Fruit fly (Drosophila melanogaster) whole organism, embryonic: ENCODE results near the gene CG7294.

ENCODE experiments used
- Abd-B ChIP-seq: fragments of 200-800 bp; sonication (Bioruptor generic); optimal IDR thresholded peaks from 2 replicates; lab custom pipeline; 2018; ENCODE audit warnings: missing biosample characterization, mild to moderate bottlenecking, missing genetic modification characterization, moderate library complexity
- Asciz ChIP-seq: fragments of 200-800 bp; sonication (Bioruptor generic); optimal IDR thresholded peaks from 2 replicates; lab custom pipeline; 2017; ENCODE audit warnings: missing biosample characterization, mild to moderate bottlenecking, missing genetic modification characterization, missing genetic modification reagents
- CG10209 ChIP-seq: fragments of 200-800 bp; sonication (Bioruptor generic); optimal IDR thresholded peaks from 3 replicates; lab custom pipeline; 2017; ENCODE audit warnings: missing biosample characterization, mild to moderate bottlenecking, missing genetic modification characterization, missing genetic modification reagents
- CG1024 ChIP-seq: fragments of 200-800 bp; sonication (Bioruptor generic); IDR thresholded peaks from 2 replicates; pipeline ENCODE4 v1.3.6; 2022; ENCODE audit warnings: missing biosample characterization, missing genetic modification characterization
- CG11085 ChIP-seq: fragments of 200-800 bp; sonication (Bioruptor generic); IDR thresholded peaks from 2 replicates; pipeline ENCODE4 v1.3.6; 2022; ENCODE audit warnings: missing biosample characterization, missing genetic modification characterization
- CG11093 ChIP-seq: fragments of 200-800 bp; sonication (Bioruptor generic); IDR thresholded peaks from 3 replicates; pipeline ENCODE4 v1.3.6; 2022; ENCODE audit warnings: missing biosample characterization, missing genetic modification characterization
- CG12219 ChIP-seq: fragments of 200-800 bp; sonication (Bioruptor generic); optimal IDR thresholded peaks from 3 replicates; lab custom pipeline; 2018; ENCODE audit warnings: missing biosample characterization, mild to moderate bottlenecking, missing genetic modification characterization
- CG12299 ChIP-seq: fragments of 200-800 bp; sonication (Bioruptor generic); optimal IDR thresholded peaks from 2 replicates; lab custom pipeline; 2018; ENCODE audit warnings: missing biosample characterization, mild to moderate bottlenecking, missing genetic modification characterization
- CG14965 ChIP-seq: fragments of 200-800 bp; sonication (Bioruptor generic); optimal IDR thresholded peaks from 2 replicates; lab custom pipeline; 2016; ENCODE audit warnings: missing biosample characterization, missing genetic modification characterization, borderline replicate concordance
- CG18764 ChIP-seq: fragments of 200-800 bp; sonication (Bioruptor generic); optimal IDR thresholded peaks from 3 replicates; lab custom pipeline; 2016; ENCODE audit warnings: missing biosample characterization, missing genetic modification characterization
- CG30020 ChIP-seq: fragments of 200-800 bp; optimal IDR thresholded peaks from 2 replicates; lab custom pipeline; 2019; ENCODE audit warnings: missing biosample characterization, mild to moderate bottlenecking, missing genetic modification characterization, moderate library complexity
- CG31365 ChIP-seq: fragments of 200-800 bp; sonication (Bioruptor generic); optimal IDR thresholded peaks from 2 replicates; lab custom pipeline; 2018; ENCODE audit warnings: missing biosample characterization, mild to moderate bottlenecking, missing genetic modification characterization
- CG3847 ChIP-seq: fragments of 200-800 bp; sonication (Bioruptor generic); IDR thresholded peaks from 2 replicates; pipeline ENCODE4 v1.3.6; 2022; ENCODE audit warnings: missing biosample characterization, missing genetic modification characterization
- CG3995 ChIP-seq: fragments of 200-800 bp; sonication (Bioruptor generic); optimal IDR thresholded peaks from 3 replicates; lab custom pipeline; 2016; ENCODE audit warnings: missing biosample characterization, missing genetic modification characterization
- CG42726 ChIP-seq: fragments of 200-800 bp; sonication (Bioruptor generic); IDR thresholded peaks from 2 replicates; pipeline ENCODE4 v1.3.6; 2022; ENCODE audit warnings: missing biosample characterization, missing genetic modification characterization; ENCODE audit not compliant: partially characterized antibody
- CG4707 ChIP-seq: fragments of 200-800 bp; sonication (Bioruptor generic); optimal IDR thresholded peaks from 2 replicates; lab custom pipeline; 2018; ENCODE audit warnings: missing biosample characterization, mild to moderate bottlenecking, missing genetic modification characterization, moderate library complexity
- CG7745 ChIP-seq: fragments of 200-800 bp; sonication (Bioruptor generic); optimal IDR thresholded peaks from 2 replicates; lab custom pipeline; 2018; ENCODE audit warnings: missing biosample characterization, mild to moderate bottlenecking, missing genetic modification characterization, moderate library complexity
- CG7928 ChIP-seq: fragments of 200-800 bp; sonication (Bioruptor generic); optimal IDR thresholded peaks from 2 replicates; lab custom pipeline; 2017; ENCODE audit warnings: missing biosample characterization, mild to moderate bottlenecking, missing genetic modification characterization
- CG8089 ChIP-seq: fragments of 200-800 bp; sonication (Bioruptor generic); optimal IDR thresholded peaks from 3 replicates; lab custom pipeline; 2016; ENCODE audit warnings: missing biosample characterization, missing genetic modification characterization
- CG9817 ChIP-seq: fragments of 200-800 bp; sonication (Bioruptor generic); optimal IDR thresholded peaks from 2 replicates; lab custom pipeline; 2018; ENCODE audit warnings: missing biosample characterization, mild to moderate bottlenecking, missing genetic modification characterization, moderate library complexity
- CTCF ChIP-seq: fragments of 200-800 bp; sonication (Bioruptor generic); optimal IDR thresholded peaks from 2 replicates; lab custom pipeline; 2017; ENCODE audit warnings: missing biosample characterization, mild to moderate bottlenecking, missing genetic modification characterization, moderate library complexity
- D19A ChIP-seq: fragments of 200-800 bp; optimal IDR thresholded peaks from 3 replicates; lab custom pipeline; 2019; ENCODE audit warnings: missing biosample characterization, mild to moderate bottlenecking, missing genetic modification characterization, moderate library complexity
- Dfd ChIP-seq, 2 experiments: fragments of >200 bp; optimal IDR thresholded peaks; 2 replicates each; lab custom pipeline; 2017; ENCODE audit warnings: missing biosample characterization in 2 of 2, missing genetic modification characterization in 2 of 2
- Elba2 ChIP-seq: fragments of 200-800 bp; sonication (Bioruptor generic); optimal IDR thresholded peaks from 3 replicates; lab custom pipeline; 2016; ENCODE audit warnings: missing biosample characterization, missing genetic modification characterization
- MTF-1 ChIP-seq: fragments of 200-800 bp; sonication (Bioruptor generic); optimal IDR thresholded peaks from 2 replicates; lab custom pipeline; 2018; ENCODE audit warnings: missing biosample characterization, mild to moderate bottlenecking, missing genetic modification characterization, borderline replicate concordance
- NFAT ChIP-seq: fragments of 200-800 bp; sonication (Bioruptor generic); IDR thresholded peaks from 2 replicates; pipeline ENCODE4 v1.3.6; 2022; ENCODE audit warnings: missing biosample characterization, missing genetic modification characterization
- Nf-YB ChIP-seq: fragments of 200-800 bp; sonication (Bioruptor generic); optimal IDR thresholded peaks from 3 replicates; lab custom pipeline; 2019; ENCODE audit warnings: missing biosample characterization, mild to moderate bottlenecking, missing genetic modification characterization, moderate library complexity
- Poxn ChIP-seq: fragments of 200-800 bp; sonication (Bioruptor generic); IDR thresholded peaks from 2 replicates; pipeline ENCODE4 v1.3.6; 2022; ENCODE audit warnings: missing biosample characterization, missing genetic modification characterization
- Rx ChIP-seq: fragments of 200-800 bp; sonication (Bioruptor generic); IDR thresholded peaks from 2 replicates; pipeline ENCODE4 v1.3.6; 2022; ENCODE audit warnings: missing biosample characterization, missing genetic modification characterization
- Six4 ChIP-seq: fragments of 200-800 bp; sonication (Bioruptor generic); optimal IDR thresholded peaks from 2 replicates; lab custom pipeline; 2016; ENCODE audit warnings: missing biosample characterization, missing genetic modification characterization
- Spps ChIP-seq: fragments of 200-800 bp; sonication (Bioruptor generic); optimal IDR thresholded peaks from 2 replicates; lab custom pipeline; 2018; ENCODE audit warnings: missing biosample characterization, mild to moderate bottlenecking, missing genetic modification characterization
- Taf1 ChIP-seq: fragments of 200-800 bp; sonication (Bioruptor generic); IDR thresholded peaks from 2 replicates; pipeline ENCODE4 v1.3.6; 2022; ENCODE audit warnings: missing biosample characterization, missing genetic modification characterization
- amos ChIP-seq: fragments of 200-800 bp; sonication (Bioruptor generic); IDR thresholded peaks from 2 replicates; pipeline ENCODE4 v1.3.6; 2022; ENCODE audit warnings: missing biosample characterization, missing genetic modification characterization; ENCODE audit not compliant: partially characterized antibody
- ap ChIP-seq: fragments of 200-800 bp; sonication (Bioruptor generic); IDR thresholded peaks from 2 replicates; pipeline ENCODE4 v1.3.6; 2022; ENCODE audit warnings: missing biosample characterization, missing genetic modification characterization
- bbx ChIP-seq: fragments of 200-800 bp; sonication (Bioruptor generic); IDR thresholded peaks from 2 replicates; pipeline ENCODE4 v1.3.6; 2022; ENCODE audit warnings: missing biosample characterization, missing genetic modification characterization; ENCODE audit not compliant: partially characterized antibody
- cas ChIP-seq: fragments of 200-800 bp; sonication (Bioruptor generic); IDR thresholded peaks from 2 replicates; pipeline ENCODE4 v1.3.6; 2022; ENCODE audit warnings: missing biosample characterization, missing genetic modification characterization
- cato ChIP-seq: fragments of 200-800 bp; sonication (Bioruptor generic); optimal IDR thresholded peaks from 2 replicates; lab custom pipeline; 2016; ENCODE audit warnings: missing biosample characterization, missing genetic modification characterization, borderline replicate concordance
- chinmo ChIP-seq: fragments of 200-800 bp; sonication (Bioruptor generic); IDR thresholded peaks from 4 replicates; pipeline ENCODE4 v1.3.6; 2022; ENCODE audit warnings: missing biosample characterization, missing genetic modification characterization; ENCODE audit not compliant: partially characterized antibody
- fu2 ChIP-seq: fragments of 200-800 bp; sonication (Bioruptor generic); optimal IDR thresholded peaks from 2 replicates; lab custom pipeline; 2016; ENCODE audit warnings: missing biosample characterization, missing genetic modification characterization
- ham ChIP-seq: fragments of 200-800 bp; sonication (Bioruptor generic); IDR thresholded peaks from 2 replicates; pipeline ENCODE4 v1.3.6; 2022; ENCODE audit warnings: missing biosample characterization, missing genetic modification characterization
- knrl ChIP-seq: fragments of 200-800 bp; sonication (Bioruptor generic); IDR thresholded peaks from 3 replicates; pipeline ENCODE4 v1.3.6; 2022; ENCODE audit warnings: missing biosample characterization, missing genetic modification characterization; ENCODE audit not compliant: partially characterized antibody
- lab ChIP-seq: fragments of 200-800 bp; sonication (Bioruptor generic); optimal IDR thresholded peaks from 3 replicates; lab custom pipeline; 2017; ENCODE audit warnings: missing biosample characterization, missing genetic modification characterization, mild to moderate bottlenecking, moderate library complexity, missing genetic modification reagents
- lilli ChIP-seq: fragments of 200-800 bp; sonication (Bioruptor generic); optimal IDR thresholded peaks from 3 replicates; lab custom pipeline; 2016; ENCODE audit warnings: missing biosample characterization, missing genetic modification characterization
- maf-S ChIP-seq: fragments of 200-800 bp; sonication (Bioruptor generic); optimal IDR thresholded peaks from 2 replicates; lab custom pipeline; 2016; ENCODE audit warnings: missing biosample characterization, missing genetic modification characterization
- salm ChIP-seq: fragments of 200-800 bp; sonication (Bioruptor generic); optimal IDR thresholded peaks from 2 replicates; lab custom pipeline; 2018; ENCODE audit warnings: missing biosample characterization, mild to moderate bottlenecking, missing genetic modification characterization
- schlank ChIP-seq: fragments of 200-800 bp; sonication (Bioruptor generic); optimal IDR thresholded peaks from 2 replicates; lab custom pipeline; 2018; ENCODE audit warnings: missing biosample characterization, mild to moderate bottlenecking, missing genetic modification characterization
- stc ChIP-seq: fragments of 200-800 bp; sonication (Bioruptor generic); IDR thresholded peaks from 2 replicates; pipeline ENCODE4 v1.3.6; 2022; ENCODE audit warnings: missing biosample characterization, missing genetic modification characterization
- tin ChIP-seq: fragments of 200-800 bp; sonication (Bioruptor generic); optimal IDR thresholded peaks from 3 replicates; lab custom pipeline; 2016; ENCODE audit warnings: missing biosample characterization, missing genetic modification characterization
- tna ChIP-seq: fragments of 200-800 bp; sonication (Bioruptor generic); IDR thresholded peaks from 2 replicates; pipeline ENCODE4 v1.3.6; 2022; ENCODE audit warnings: missing biosample characterization, missing genetic modification characterization; ENCODE audit not compliant: partially characterized antibody
- z ChIP-seq: fragments of 200-800 bp; sonication (Bioruptor generic); IDR thresholded peaks from 3 replicates; pipeline ENCODE4 v1.3.6; 2022; ENCODE audit warnings: missing biosample characterization, missing genetic modification characterization

Gene CG7294

dm6 chr2L:10661490-10662240, 27.4 kb downstream of the CG7294 start, which contains the start of gene CG31871 (continued):
- no peak for TF ChIP-seq CG14965 (GFP tag; lab: Kevin White, UChicago)
- peak; percentile 64 for TF ChIP-seq Nf-YB (GFP tag; lab: Kevin White, UChicago)
- peak; percentile 56 for TF ChIP-seq ap (GFP tag; lab: Robert Waterston, UW)
- no peak for TF ChIP-seq ham (GFP tag; lab: Robert Waterston, UW)
- no peak for TF ChIP-seq CG7928 (GFP tag; lab: Kevin White, UChicago)
- no peak for TF ChIP-seq Elba2 (GFP tag; lab: Kevin White, UChicago)
- peak; percentile 59 for TF ChIP-seq CG9817
- TF ChIP-seq Spps (tag; lab: Kevin White, UChicago), result peak; percentile 36
- no peak for TF ChIP-seq Rx (GFP tag; lab: Robert Waterston, UW)
- no peak for TF ChIP-seq CTCF (GFP tag; lab: Kevin White, UChicago)
- TF ChIP-seq cas (GFP tag; lab: Robert Waterston, UW), result no peak
- no peak for TF ChIP-seq D19A
- peak; percentile 38 for TF ChIP-seq tin (GFP tag; lab: Kevin White, UChicago)
- TF ChIP-seq CG31365 (tag; lab: Kevin White, UChicago), result no peak
- no peak for TF ChIP-seq chinmo
- no peak for TF ChIP-seq Poxn (GFP tag; lab: Robert Waterston, UW)
- no peak for TF ChIP-seq CG8089 (GFP tag; lab: Kevin White, UChicago)
- TF ChIP-seq CG4707, result no peak
- TF ChIP-seq CG10209 (GFP tag; lab: Kevin White, UChicago), result peak; percentile 61
- TF ChIP-seq lilli (GFP tag; lab: Kevin White, UChicago), result no peak
- peak; percentile 67 for TF ChIP-seq CG3847 (GFP tag; lab: Robert Waterston, UW)
- TF ChIP-seq CG1024 (GFP tag; lab: Robert Waterston, UW), result 0 out of 2 replicates have a peak, but pooled peaks have one; percentile 20
- TF ChIP-seq bbx, result no peak
- TF ChIP-seq Taf1 (GFP tag; lab: Robert Waterston, UW), result no peak
- TF ChIP-seq NFAT (GFP tag; lab: Robert Waterston, UW), result no peak
- TF ChIP-seq CG11085 (GFP tag; lab: Robert Waterston, UW), result no peak
- no peak for TF ChIP-seq CG7745 (tag; lab: Kevin White, UChicago)
- no peak for TF ChIP-seq Dfd (GFP tag; optimal IDR thresholded peaks at IDR 0.05; lab: Kevin White, UChicago)
- 0 out of 3 replicates have a peak, but pooled peaks have one; percentile 52 for TF ChIP-seq CG11093 (GFP tag; lab: Robert Waterston, UW)
- no peak for TF ChIP-seq MTF-1 (GFP tag; lab: Kevin White, UChicago)
- no peak for TF ChIP-seq schlank (tag; lab: Kevin White, UChicago)
- TF ChIP-seq CG18764 (GFP tag; lab: Kevin White, UChicago), result peak; percentile 20
- TF ChIP-seq Asciz (GFP tag; lab: Kevin White, UChicago), result peak; percentile 77
- TF ChIP-seq CG42726, result no peak
- peak; percentile 42 for TF ChIP-seq salm
- TF ChIP-seq tna (GFP tag; lab: Robert Waterston, UW), result no peak
- no peak for TF ChIP-seq maf-S (GFP tag; lab: Kevin White, UChicago)
- no peak for TF ChIP-seq amos (GFP tag; lab: Robert Waterston, UW)
- peak; percentile 67 for TF ChIP-seq lab
- peak; percentile 70 for TF ChIP-seq Abd-B
- no peak for TF ChIP-seq knrl (GFP tag; lab: Robert Waterston, UW)
- TF ChIP-seq z, result no peak
- TF ChIP-seq CG12219, result peak; percentile 40
- TF ChIP-seq CG12299 (tag; lab: Kevin White, UChicago), result peak; percentile 48
- TF ChIP-seq CG30020 (tag; lab: Kevin White, UChicago), result no peak
- no peak for TF ChIP-seq CG3995
- peak; percentile 12 for TF ChIP-seq cato (GFP tag; lab: Kevin White, UChicago)
- TF ChIP-seq fu2 (GFP tag; lab: Kevin White, UChicago), result no peak
- peak; percentile 77 for TF ChIP-seq stc
- TF ChIP-seq Six4 (GFP tag; lab: Kevin White, UChicago), result peak; percentile 64
